Fruit fly (Drosophila melanogaster) whole organism, wandering third instar larva: ENCODE results near the gene CG7988.

Experiments
- Abd-B ChIP-seq: fragments of >200 bp; optimal IDR thresholded peaks from 2 replicates; lab custom pipeline; 2017; ENCODE audit warnings: missing biosample characterization, missing genetic modification characterization
- CrebA ChIP-seq: fragments of 200-800 bp; sonication (Bioruptor generic); optimal IDR thresholded peaks from 2 replicates; lab custom pipeline; 2016; ENCODE audit warnings: missing biosample characterization, mild to moderate bottlenecking, missing genetic modification characterization, borderline replicate concordance
- Hnf4 ChIP-seq: fragments of 200-800 bp; sonication (Bioruptor generic); optimal IDR thresholded peaks from 2 replicates; lab custom pipeline; 2016; ENCODE audit warnings: missing biosample characterization, mild to moderate bottlenecking, missing genetic modification characterization
- Myc ChIP-seq: fragments of >200 bp; optimal IDR thresholded peaks from 2 replicates; lab custom pipeline; 2017
- OdsH ChIP-seq: fragments of 200-800 bp; sonication (Bioruptor generic); optimal IDR thresholded peaks from 2 replicates; lab custom pipeline; 2016; ENCODE audit warnings: missing biosample characterization, mild to moderate bottlenecking, missing genetic modification characterization
- Vsx2 ChIP-seq: fragments of 200-300, 225-300 bp; sonication (Bioruptor generic); optimal IDR thresholded peaks from 2 replicates; lab custom pipeline; 2018; ENCODE audit warnings: missing biosample characterization, missing genetic modification characterization; ENCODE audit not compliant: partially characterized antibody
- ey ChIP-seq: fragments of 200-800 bp; sonication (Bioruptor generic); optimal IDR thresholded peaks from 2 replicates; lab custom pipeline; 2016; ENCODE audit warnings: missing biosample characterization, missing genetic modification characterization
- foxo ChIP-seq, 2 experiments: fragments of 200-800 bp; sonication (Bioruptor generic); optimal IDR thresholded peaks; 2 replicates in 1 of 2; 3 replicates in 1 of 2; lab custom pipeline; 2016 to 2017; ENCODE audit warnings: missing biosample characterization in 2 of 2, missing genetic modification characterization in 2 of 2
- h ChIP-seq: fragments of 200-800 bp; sonication (Bioruptor generic); optimal IDR thresholded peaks from 3 replicates; lab custom pipeline; 2016; ENCODE audit warnings: missing biosample characterization, mild to moderate bottlenecking, missing genetic modification characterization
- psq ChIP-seq: fragments of 200-800 bp; sonication (Bioruptor generic); optimal IDR thresholded peaks from 3 replicates; lab custom pipeline; 2017; ENCODE audit warnings: missing biosample characterization, mild to moderate bottlenecking, missing genetic modification characterization, moderate library complexity
- sage ChIP-seq: fragments of 200-800 bp; sonication (Bioruptor generic); optimal IDR thresholded peaks from 2 replicates; lab custom pipeline; 2016; ENCODE audit warnings: missing biosample characterization, mild to moderate bottlenecking, missing genetic modification characterization

dm6 chr3R:18255281-18255680 is 35.0 kb downstream of the CG7988 start, which contains the start of the genes Ada2a, Polr2D, Tgs1 and moi:
- TF ChIP-seq Abd-B (GFP tag; lab: Kevin White, UChicago) = no peak
- TF ChIP-seq sage (GFP tag; lab: Kevin White, UChicago) = no peak
- no peak for TF ChIP-seq ey (GFP tag; lab: Kevin White, UChicago)
- no peak for TF ChIP-seq Vsx2 (GFP tag; lab: Kevin White, UChicago)
- no peak for TF ChIP-seq psq (GFP tag; lab: Kevin White, UChicago)
- TF ChIP-seq h (GFP tag; lab: Kevin White, UChicago) = no peak
- peak; percentile 9 for TF ChIP-seq Myc (lab: Kevin White, UChicago)
- no peak for TF ChIP-seq CrebA (GFP tag; lab: Kevin White, UChicago)
- TF ChIP-seq foxo (GFP tag; optimal IDR thresholded peaks at IDR 0.05; lab: Kevin White, UChicago) = no peak
- no peak for TF ChIP-seq OdsH (GFP tag; lab: Kevin White, UChicago)
- TF ChIP-seq Hnf4 (GFP tag; lab: Kevin White, UChicago) = no peak
